Worm (Caenorhabditis elegans) whole organism, early embryonic: Measurements from ENCODE around the gene zzz-1.

Source experiments
- B0310.2 ChIP-seq: sonication (generic microtip); optimal IDR thresholded peaks from 2 replicates; lab custom pipeline; 2016; ENCODE audit warnings: mild to moderate bottlenecking, missing genetic modification characterization, missing compliant biosample characterization
- F13C5.2 ChIP-seq: sonication (generic microtip); optimal IDR thresholded peaks from 2 replicates; lab custom pipeline; 2017; ENCODE audit warnings: mild to moderate bottlenecking, missing genetic modification characterization, inconsistent platforms, missing compliant biosample characterization
- ama-1 ChIP-seq: fragments of 150-350 bp; optimal IDR thresholded peaks from 2 replicates; lab custom pipeline; 2014
- ceh-36 ChIP-seq: sonication (generic microtip); optimal IDR thresholded peaks from 2 replicates; lab custom pipeline; 2016; ENCODE audit warnings: missing genetic modification characterization, inconsistent platforms, missing compliant biosample characterization
- hmg-4 ChIP-seq: fragments of 200-800 bp; sonication (Bioruptor generic); optimal IDR thresholded peaks from 2 replicates; lab custom pipeline; 2018; ENCODE audit warnings: mild to moderate bottlenecking, missing genetic modification characterization, missing compliant biosample characterization
- hnd-1 ChIP-seq: sonication (generic microtip); optimal IDR thresholded peaks from 2 replicates; lab custom pipeline; 2016; ENCODE audit warnings: missing genetic modification characterization, missing compliant biosample characterization
- pes-1 ChIP-seq: fragments of 200-800 bp; sonication (Bioruptor generic); IDR thresholded peaks from 2 replicates; pipeline ENCODE4 v1.3.6; 2022; ENCODE audit warnings: missing genetic modification reagents, missing genetic modification characterization, missing compliant biosample characterization
- scrt-1 ChIP-seq: fragments of 200-800 bp; sonication (Bioruptor generic); IDR thresholded peaks from 2 replicates; pipeline ENCODE4 v1.3.6; 2022; ENCODE audit warnings: missing genetic modification characterization, missing compliant biosample characterization
- tbx-11 ChIP-seq: fragments of 200-800 bp; sonication (Bioruptor generic); IDR thresholded peaks from 2 replicates; pipeline ENCODE4 v1.3.6; 2022; ENCODE audit warnings: missing genetic modification characterization, missing compliant biosample characterization
- tbx-37 ChIP-seq: fragments of 200-800 bp; sonication (Bioruptor generic); conservative IDR thresholded peaks from 2 replicates; pipeline ENCODE4 v1.3.6; 2022; ENCODE audit warnings: missing genetic modification reagents, missing genetic modification characterization, missing compliant biosample characterization
- tra-4 ChIP-seq: sonication (generic microtip); optimal IDR thresholded peaks from 2 replicates; lab custom pipeline; 2017; ENCODE audit warnings: missing genetic modification characterization, missing compliant biosample characterization

DNA sequence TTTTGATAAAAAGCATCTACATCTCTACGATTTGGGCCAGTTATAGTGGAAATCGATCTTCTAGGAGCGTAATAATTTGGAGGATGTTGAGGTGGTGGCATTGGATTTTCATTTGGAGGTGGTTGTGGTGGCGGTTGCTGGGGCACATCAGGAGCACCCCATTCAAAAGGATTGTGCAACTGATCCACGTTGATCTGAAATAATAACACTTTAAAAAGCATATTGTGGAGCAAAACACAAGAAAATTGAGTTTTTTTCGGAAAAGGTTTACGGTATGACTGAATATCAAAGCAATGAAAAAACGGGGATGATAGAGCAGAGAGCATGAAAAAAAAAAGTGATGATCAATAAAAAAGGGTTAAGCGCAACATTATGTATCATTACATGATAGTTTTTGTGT is 43.4 kb downstream of the zzz-1 start, which contains the start of gene saeg-1:
- TF ChIP-seq scrt-1 (GFP tag; lab: Robert Waterston, UW) (no peak), ama-1 (lab: Kevin White, UChicago) (no peak), tbx-11 (GFP tag; lab: Robert Waterston, UW) (no peak), pes-1 (GFP tag; lab: Robert Waterston, UW) (no peak), F13C5.2 (no peak), ceh-36 (no peak), B0310.2 (no peak), tra-4 (no peak), hmg-4 (GFP tag; lab: Kevin White, UChicago) (no peak), hnd-1 (tag; lab: Kevin White, UChicago) (no peak), tbx-37 (GFP tag; lab: Robert Waterston, UW) (no peak)
